Worm (Caenorhabditis elegans) whole organism, mixed stage, embryonic: ENCODE results near the gene hsp-75.

Source experiments
- blmp-1 ChIP-seq: fragments of 150-350 bp; optimal IDR thresholded peaks from 2 replicates; lab custom pipeline; 2014; ENCODE audit warnings: missing biosample characterization, missing genetic modification characterization
- ceh-43 ChIP-seq: fragments of 200-800 bp; sonication (Bioruptor generic); optimal IDR thresholded peaks from 2 replicates; lab custom pipeline; 2018; ENCODE audit warnings: mild to moderate bottlenecking, missing genetic modification characterization, moderate library complexity, missing compliant biosample characterization
- ces-1 ChIP-seq: fragments of 150-350 bp; optimal IDR thresholded peaks from 2 replicates; lab custom pipeline; 2014; ENCODE audit warnings: missing biosample characterization, missing genetic modification reagents, missing genetic modification characterization
- elt-3 ChIP-seq: fragments of 150-350 bp; optimal IDR thresholded peaks from 2 replicates; lab custom pipeline; 2014; ENCODE audit warnings: missing biosample characterization, missing genetic modification characterization
- nhr-12 ChIP-seq: fragments of 150-350 bp; optimal IDR thresholded peaks from 2 replicates; lab custom pipeline; 2014; ENCODE audit warnings: missing biosample characterization, missing genetic modification characterization
- nhr-237 ChIP-seq: fragments of 150-350 bp; optimal IDR thresholded peaks from 2 replicates; lab custom pipeline; 2014; ENCODE audit warnings: missing biosample characterization, missing genetic modification characterization
- nhr-76 ChIP-seq: sonication (generic microtip); optimal IDR thresholded peaks from 2 replicates; lab custom pipeline; 2017; ENCODE audit warnings: missing biosample characterization, missing genetic modification characterization
- pha-4 ChIP-seq: fragments of 150-350 bp; optimal IDR thresholded peaks from 2 replicates; lab custom pipeline; 2018; ENCODE audit warnings: missing biosample characterization, missing genetic modification reagents, missing genetic modification characterization
- unc-62 ChIP-seq: fragments of 150-350 bp; optimal IDR thresholded peaks from 2 replicates; lab custom pipeline; 2014; ENCODE audit warnings: missing biosample characterization, missing genetic modification reagents, missing genetic modification characterization

DNA sequence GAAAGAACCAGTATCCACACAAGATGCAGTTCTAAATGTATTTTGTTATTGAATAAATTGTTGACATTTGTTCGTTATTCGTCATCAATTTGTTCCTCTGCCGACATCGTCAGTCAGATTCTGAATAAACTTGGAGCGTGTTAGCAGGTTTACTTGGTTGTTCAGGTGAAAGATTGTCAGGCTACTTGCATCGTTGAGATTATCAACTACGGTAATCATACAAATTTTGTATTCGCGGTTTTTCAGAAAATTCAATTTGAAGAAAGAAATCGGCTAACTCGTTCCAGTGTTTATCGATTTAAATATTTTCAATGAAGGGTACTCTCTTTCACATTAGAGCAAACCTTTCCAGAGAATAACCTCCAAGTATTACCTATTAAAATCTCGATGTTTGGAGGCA, 16.8 kb downstream of the hsp-75 start, which contains the start of gene R151.2:
- TF ChIP-seq nhr-76 (tag; lab: Kevin White, UChicago) (no peak), elt-3 (tag; lab: Kevin White, UChicago) (no peak), blmp-1 (tag; lab: Kevin White, UChicago) (no peak), unc-62 (GFP tag; lab: Kevin White, UChicago) (no peak), ces-1 (GFP tag; lab: Kevin White, UChicago) (no peak), nhr-237 (tag; lab: Kevin White, UChicago) (no peak), pha-4 (tag; lab: Kevin White, UChicago) (no peak), nhr-12 (tag; lab: Kevin White, UChicago) (no peak), ceh-43 (GFP tag; lab: Kevin White, UChicago) (no peak)
